Worm (Caenorhabditis elegans): ENCODE data around the gene Y38H8A.12.

Gene Y38H8A.12

ce11 chrIV:13460876-13461275, at the start of gene Y38H8A.12:
Gene Y38H8A.12, minus strand, starts transcription at chrIV:13460976.
- no peak for TF ChIP-seq ceh-83 (GFP tag; optimal IDR thresholded peaks at IDR 0.05)
- TF ChIP-seq unc-62 (GFP tag; optimal IDR thresholded peaks at IDR 0.05) = no peak
- no peak for TF ChIP-seq bed-3 (GFP tag; optimal IDR thresholded peaks at IDR 0.05)
- no peak for TF ChIP-seq lin-32 (GFP tag; optimal IDR thresholded peaks at IDR 0.05)
- TF ChIP-seq nhr-2 (tag; optimal IDR thresholded peaks at IDR 0.05) = no peak
- TF ChIP-seq flh-1 (GFP tag; optimal IDR thresholded peaks at IDR 0.05) = no peak
- no peak for TF ChIP-seq tbx-8 (GFP tag; optimal IDR thresholded peaks at IDR 0.05)
- TF ChIP-seq lin-13 (tag; optimal IDR thresholded peaks at IDR 0.05) = no peak
- TF ChIP-seq ces-1 (GFP tag; optimal IDR thresholded peaks at IDR 0.05) = no peak

ce11 chrIV:13510049-13510448, 49.3 kb upstream of the Y38H8A.12 start:
- TF ChIP-seq nhr-76 (tag; optimal IDR thresholded peaks at IDR 0.05) (no peak), flh-1 (GFP tag; optimal IDR thresholded peaks at IDR 0.05) (no peak), drap-1 (GFP tag; optimal IDR thresholded peaks at IDR 0.05) (no peak), lin-13 (tag; optimal IDR thresholded peaks at IDR 0.05) (no peak), blmp-1 (tag; optimal IDR thresholded peaks at IDR 0.05) (no peak), M03D4.4 (tag; optimal IDR thresholded peaks at IDR 0.05) (no peak)

- no peak for TF ChIP-seq flh-1 (GFP tag; optimal IDR thresholded peaks at IDR 0.05)
- no peak for TF ChIP-seq nhr-28 (tag; optimal IDR thresholded peaks at IDR 0.05)
- TF ChIP-seq ceh-39 (tag; optimal IDR thresholded peaks at IDR 0.05) = no peak
- no peak for TF ChIP-seq ceh-83 (GFP tag; optimal IDR thresholded peaks at IDR 0.05)
- TF ChIP-seq cnd-1 (tag; optimal IDR thresholded peaks at IDR 0.05) = no peak
Observed at ce11 chrIV:13508924-13509323, 48.1 kb upstream of the Y38H8A.12 start, which contains the start of gene afmd-2. Gene afmd-2, plus strand, starts transcription at chrIV:13509224.

- TF ChIP-seq cnd-1 (tag; optimal IDR thresholded peaks at IDR 0.05) = no peak
- no peak for TF ChIP-seq elt-3 (tag; optimal IDR thresholded peaks at IDR 0.05)
- TF ChIP-seq M03D4.4 (tag; optimal IDR thresholded peaks at IDR 0.05) = no peak
- no peak for TF ChIP-seq ceh-43 (GFP tag; optimal IDR thresholded peaks at IDR 0.05)
- no peak for TF ChIP-seq pha-4 (tag; optimal IDR thresholded peaks at IDR 0.05)
- no peak for TF ChIP-seq ces-1 (GFP tag; optimal IDR thresholded peaks at IDR 0.05)
- no peak for TF ChIP-seq nhr-2 (tag; optimal IDR thresholded peaks at IDR 0.05)
- no peak for TF ChIP-seq elt-1 (tag; optimal IDR thresholded peaks at IDR 0.05; ENCODE audit: borderline replicate concordance, insufficient read depth)
- no peak for TF ChIP-seq ceh-39 (tag; optimal IDR thresholded peaks at IDR 0.05)
- no peak for TF ChIP-seq nhr-28 (tag; optimal IDR thresholded peaks at IDR 0.05)
- no peak for TF ChIP-seq nhr-12 (tag; optimal IDR thresholded peaks at IDR 0.05)
- no peak for TF ChIP-seq drap-1 (GFP tag; optimal IDR thresholded peaks at IDR 0.05)
Observed at ce11 chrIV:13505662-13506061, 44.9 kb upstream of the Y38H8A.12 start, which contains the start of gene nlp-17. Gene nlp-17, minus strand, starts transcription at chrIV:13505762.

ce11 chrIV:13505144-13505543, 44.4 kb upstream of the Y38H8A.12 start, which contains the start of gene seld-1:
Gene seld-1, plus strand, starts transcription at chrIV:13505444.
- TF ChIP-seq unc-62 (GFP tag; optimal IDR thresholded peaks at IDR 0.05) = no peak
- no peak for TF ChIP-seq tbx-8 (GFP tag; optimal IDR thresholded peaks at IDR 0.05)
- no peak for TF ChIP-seq elt-1 (tag; optimal IDR thresholded peaks at IDR 0.05; ENCODE audit: borderline replicate concordance, insufficient read depth)
- TF ChIP-seq nhr-12 (tag; optimal IDR thresholded peaks at IDR 0.05) = no peak
- TF ChIP-seq zip-8 (tag; optimal IDR thresholded peaks at IDR 0.05) = no peak
- no peak for TF ChIP-seq hlh-1 (tag; optimal IDR thresholded peaks at IDR 0.05)
- TF ChIP-seq nhr-237 (tag; optimal IDR thresholded peaks at IDR 0.05) = no peak
- TF ChIP-seq mls-2 (tag; optimal IDR thresholded peaks at IDR 0.05) = no peak
- TF ChIP-seq ham-2 (GFP tag; optimal IDR thresholded peaks at IDR 0.05) = no peak
- TF ChIP-seq lin-32 (GFP tag; optimal IDR thresholded peaks at IDR 0.05) = no peak
- TF ChIP-seq unc-39 (tag; optimal IDR thresholded peaks at IDR 0.05) = no peak
- no peak for TF ChIP-seq ceh-39 (tag; optimal IDR thresholded peaks at IDR 0.05)
- no peak for TF ChIP-seq drap-1 (GFP tag; optimal IDR thresholded peaks at IDR 0.05)
- TF ChIP-seq ceh-83 (GFP tag; optimal IDR thresholded peaks at IDR 0.05) = no peak
- TF ChIP-seq nhr-28 (tag; optimal IDR thresholded peaks at IDR 0.05) = no peak
- no peak for TF ChIP-seq unc-120 (tag; optimal IDR thresholded peaks at IDR 0.05; ENCODE audit: poor library complexity, severe bottlenecking)

- no peak for TF ChIP-seq lin-13 (tag; optimal IDR thresholded peaks at IDR 0.05)
Observed at ce11 chrIV:13502806-13503363, 42.1 kb upstream of the Y38H8A.12 start, which contains the start of gene tbc-9. Gene tbc-9, minus strand, starts transcription at chrIV:13502856.
